Worm (Caenorhabditis elegans) whole organism, L4 larva: ENCODE measurements around the gene R08C7.8.

Experiments
- F26F4.8 ChIP-seq: fragments of 200-800 bp; sonication (Bioruptor generic); conservative IDR thresholded peaks from 2 replicates; pipeline ENCODE4 v1.3.6; 2022; ENCODE audit warnings: missing genetic modification characterization, missing compliant biosample characterization
- F37D6.2 ChIP-seq: sonication (generic microtip); optimal IDR thresholded peaks from 2 replicates; lab custom pipeline; 2016; ENCODE audit warnings: mild to moderate bottlenecking, missing genetic modification characterization, missing compliant biosample characterization
- T26A8.4 ChIP-seq: fragments of 200-800 bp; sonication (Bioruptor generic); IDR thresholded peaks from 2 replicates; pipeline ENCODE4 v1.3.6; 2022; ENCODE audit warnings: missing genetic modification characterization, missing compliant biosample characterization
- Y48G9A.11 ChIP-seq: fragments of 200-800 bp; sonication (Bioruptor generic); IDR thresholded peaks from 2 replicates; pipeline ENCODE4 v1.3.6; 2022; ENCODE audit warnings: missing genetic modification reagents, missing genetic modification characterization, missing compliant biosample characterization
- Y75B8A.6 ChIP-seq: fragments of 200-800 bp; sonication (Bioruptor generic); IDR thresholded peaks from 2 replicates; pipeline ENCODE4 v1.3.6; 2022; ENCODE audit warnings: missing genetic modification reagents, missing genetic modification characterization, missing compliant biosample characterization
- ZK337.2 ChIP-seq: fragments of 200-800 bp; sonication (Bioruptor generic); IDR thresholded peaks from 2 replicates; pipeline ENCODE4 v1.3.6; 2022; ENCODE audit warnings: missing genetic modification reagents, missing genetic modification characterization, missing compliant biosample characterization
- ZK546.5 ChIP-seq, 2 experiments: sonication (generic microtip); optimal IDR thresholded peaks; 2 replicates each; lab custom pipeline; 2017; ENCODE audit warnings: missing biosample characterization in 2 of 2, missing genetic modification characterization in 2 of 2
- aly-2 ChIP-seq: sonication (generic microtip); optimal IDR thresholded peaks from 2 replicates; lab custom pipeline; 2018; ENCODE audit warnings: missing biosample characterization, missing genetic modification characterization
- attf-4 ChIP-seq: sonication (generic microtip); optimal IDR thresholded peaks from 3 replicates; lab custom pipeline; 2017; ENCODE audit warnings: missing biosample characterization, missing genetic modification characterization
- ceh-28 ChIP-seq: fragments of 150-350 bp; optimal IDR thresholded peaks from 2 replicates; lab custom pipeline; 2014; ENCODE audit warnings: missing biosample characterization, missing genetic modification reagents, missing genetic modification characterization
- ceh-82 ChIP-seq: sonication (generic microtip); optimal IDR thresholded peaks from 2 replicates; lab custom pipeline; 2017; ENCODE audit warnings: missing biosample characterization, missing genetic modification characterization
- cey-2 ChIP-seq: sonication (generic microtip); optimal IDR thresholded peaks from 3 replicates; lab custom pipeline; 2017; ENCODE audit warnings: missing genetic modification characterization, mild to moderate bottlenecking, missing compliant biosample characterization, antibody characterized with exemption, borderline replicate concordance; ENCODE audit not compliant: insufficient read depth
- ctbp-1 ChIP-seq: fragments of 200-800 bp; sonication (Bioruptor generic); IDR thresholded peaks from 2 replicates; pipeline ENCODE4 v1.3.6; 2022; ENCODE audit warnings: missing genetic modification reagents, missing genetic modification characterization, missing compliant biosample characterization
- dmd-6 ChIP-seq: fragments of 200-800 bp; sonication (Bioruptor generic); IDR thresholded peaks from 2 replicates; pipeline ENCODE4 v1.3.6; 2022; ENCODE audit warnings: missing genetic modification reagents, missing genetic modification characterization, missing compliant biosample characterization
- dmd-8 ChIP-seq: fragments of 200-800 bp; sonication (Bioruptor generic); IDR thresholded peaks from 2 replicates; pipeline ENCODE4 v1.3.6; 2022; ENCODE audit warnings: missing genetic modification characterization, missing compliant biosample characterization
- dpl-1 ChIP-seq: fragments of 150-350 bp; optimal IDR thresholded peaks from 2 replicates; lab custom pipeline; 2014; ENCODE audit warnings: missing biosample characterization, missing genetic modification reagents, missing genetic modification characterization
- dve-1 ChIP-seq: sonication (generic microtip); optimal IDR thresholded peaks from 2 replicates; lab custom pipeline; 2017; ENCODE audit warnings: antibody characterized with exemption, mild to moderate bottlenecking, missing genetic modification characterization, missing compliant biosample characterization; ENCODE audit not compliant: insufficient read depth
- egl-43 ChIP-seq: fragments of 200-800 bp; sonication (Bioruptor generic); IDR thresholded peaks from 2 replicates; pipeline ENCODE4 v1.3.6; 2022; ENCODE audit warnings: missing genetic modification reagents, missing genetic modification characterization, missing compliant biosample characterization
- fkh-10 ChIP-seq: fragments of 150-350 bp; optimal IDR thresholded peaks from 2 replicates; lab custom pipeline; 2014; ENCODE audit warnings: missing biosample characterization, missing genetic modification reagents, missing genetic modification characterization
- fos-1 ChIP-seq: fragments of 150-350 bp; optimal IDR thresholded peaks from 2 replicates; lab custom pipeline; 2014; ENCODE audit warnings: missing biosample characterization, missing genetic modification characterization
- gei-8 ChIP-seq: fragments of 200-800 bp; sonication (Bioruptor generic); optimal IDR thresholded peaks from 2 replicates; lab custom pipeline; 2018; ENCODE audit warnings: mild to moderate bottlenecking, missing genetic modification characterization, missing compliant biosample characterization
- hif-1 ChIP-seq, 2 experiments: sonication (generic microtip); optimal IDR thresholded peaks; 2 replicates each; lab custom pipeline; 2016 to 2017; ENCODE audit warnings: missing compliant biosample characterization in 2 of 2, missing genetic modification characterization in 2 of 2, missing genetic modification reagents in 2 of 2, missing genotype in 2 of 2, mild to moderate bottlenecking in 1 of 2
- hlh-11 ChIP-seq: fragments of 200-800 bp; sonication (Bioruptor generic); optimal IDR thresholded peaks from 2 replicates; lab custom pipeline; 2018; ENCODE audit warnings: mild to moderate bottlenecking, missing genetic modification characterization, missing compliant biosample characterization
- hmg-1.1 ChIP-seq: fragments of 200-800 bp; sonication (Bioruptor generic); IDR thresholded peaks from 2 replicates; pipeline ENCODE4 v1.3.6; 2022; ENCODE audit warnings: missing genetic modification reagents, missing genetic modification characterization, missing compliant biosample characterization
- lim-7 ChIP-seq: fragments of 200-800 bp; sonication (Bioruptor generic); IDR thresholded peaks from 2 replicates; pipeline ENCODE4 v1.3.6; 2022; ENCODE audit warnings: missing genetic modification characterization, missing compliant biosample characterization
- lin-1 ChIP-seq: fragments of 200-800 bp; sonication (Bioruptor generic); IDR thresholded peaks from 2 replicates; pipeline ENCODE4 v1.3.6; 2022; ENCODE audit warnings: missing genetic modification reagents, missing genetic modification characterization, missing compliant biosample characterization
- lin-15B ChIP-seq: fragments of 150-350 bp; sonication (generic microtip); optimal IDR thresholded peaks from 3 replicates; lab custom pipeline; 2014; ENCODE audit warnings: missing biosample characterization, missing genetic modification characterization
- lin-39 ChIP-seq: fragments of 150-350 bp; optimal IDR thresholded peaks from 2 replicates; lab custom pipeline; 2014; ENCODE audit warnings: missing biosample characterization, missing genetic modification reagents, missing genetic modification characterization
- madf-5 ChIP-seq, 2 experiments: fragments of 200-800 bp; sonication (Bioruptor generic); IDR thresholded peaks; 2 replicates each; pipeline ENCODE4 v1.3.6; 2022; ENCODE audit warnings: missing compliant biosample characterization in 2 of 2, missing genetic modification characterization in 2 of 2
- madf-9 ChIP-seq: fragments of 200-800 bp; sonication (Bioruptor generic); conservative IDR thresholded peaks from 2 replicates; pipeline ENCODE4 v1.3.6; 2022; ENCODE audit warnings: missing genetic modification reagents, missing genetic modification characterization, missing compliant biosample characterization
- mdl-1 ChIP-seq, 2 experiments: fragments of 150-350 bp in 1 of 2; sonication (generic microtip) in 1 of 2; optimal IDR thresholded peaks; 2 replicates each; lab custom pipeline; 2014 to 2017; ENCODE audit warnings: missing biosample characterization in 2 of 2, missing genetic modification characterization in 2 of 2
- mdt-29 ChIP-seq: fragments of 200-800 bp; sonication (Bioruptor generic); IDR thresholded peaks from 2 replicates; pipeline ENCODE4 v1.3.6; 2022; ENCODE audit warnings: missing genetic modification reagents, missing genetic modification characterization, missing compliant biosample characterization
- mep-1 ChIP-seq: fragments of 150-350 bp; sonication (generic microtip); optimal IDR thresholded peaks from 3 replicates; lab custom pipeline; 2014; ENCODE audit warnings: missing biosample characterization, missing genetic modification characterization
- mes-2 ChIP-seq: sonication (generic microtip); optimal IDR thresholded peaks from 2 replicates; lab custom pipeline; 2016; ENCODE audit warnings: missing genotype, mild to moderate bottlenecking, missing genetic modification characterization, missing compliant biosample characterization; ENCODE audit not compliant: poor library complexity, severe bottlenecking
- mxl-2 ChIP-seq: fragments of 200-800 bp; sonication (Bioruptor generic); conservative IDR thresholded peaks from 2 replicates; pipeline ENCODE4 v1.3.6; 2022; ENCODE audit warnings: missing genetic modification reagents, missing genetic modification characterization, missing compliant biosample characterization
- mxl-3 ChIP-seq: fragments of 200-800 bp; sonication (Bioruptor generic); optimal IDR thresholded peaks from 2 replicates; lab custom pipeline; 2018; ENCODE audit warnings: mild to moderate bottlenecking, missing genetic modification characterization, missing compliant biosample characterization
- nhr-42 ChIP-seq: fragments of 200-800 bp; sonication (Bioruptor generic); IDR thresholded peaks from 2 replicates; pipeline ENCODE4 v1.3.6; 2022; ENCODE audit warnings: missing genetic modification characterization, missing compliant biosample characterization
- nhr-6 ChIP-seq: fragments of 150-350 bp; optimal IDR thresholded peaks from 2 replicates; lab custom pipeline; 2014; ENCODE audit warnings: missing biosample characterization, missing genetic modification characterization
- pha-4 ChIP-seq, 2 experiments: fragments of 150-350 bp in 1 of 2; fragments of 200-800 bp in 1 of 2; sonication (Bioruptor generic) in 1 of 2; IDR thresholded peaks in 1 of 2; optimal IDR thresholded peaks in 1 of 2; 2 replicates each; pipeline versions ENCODE4 v1.3.6 to Lab custom; 2014 to 2022; ENCODE audit warnings: missing genetic modification characterization in 2 of 2, missing genetic modification reagents in 2 of 2, missing biosample characterization in 1 of 2, missing compliant biosample characterization in 1 of 2
- rbr-2 ChIP-seq: sonication (generic microtip); optimal IDR thresholded peaks from 2 replicates; lab custom pipeline; 2016; ENCODE audit warnings: missing genotype, missing genetic modification characterization, missing compliant biosample characterization
- sdz-12 ChIP-seq: fragments of 200-800 bp; sonication (Bioruptor generic); optimal IDR thresholded peaks from 2 replicates; lab custom pipeline; 2018; ENCODE audit warnings: mild to moderate bottlenecking, missing genetic modification characterization, missing compliant biosample characterization
- set-16 ChIP-seq: fragments of 200-800 bp; sonication (Bioruptor generic); IDR thresholded peaks from 2 replicates; pipeline ENCODE4 v1.3.6; 2022; ENCODE audit warnings: missing genetic modification reagents, missing genetic modification characterization, missing compliant biosample characterization
- skn-1 ChIP-seq: fragments of 150-350 bp; optimal IDR thresholded peaks from 2 replicates; lab custom pipeline; 2014; ENCODE audit warnings: missing biosample characterization, missing genetic modification characterization
- snpc-4 ChIP-seq: fragments of 150-350 bp; optimal IDR thresholded peaks from 2 replicates; lab custom pipeline; 2014; ENCODE audit warnings: missing biosample characterization, missing genetic modification characterization
- spr-1 ChIP-seq: sonication (generic microtip); optimal IDR thresholded peaks from 2 replicates; lab custom pipeline; 2016; ENCODE audit warnings: mild to moderate bottlenecking, missing genetic modification characterization, missing compliant biosample characterization
- spr-3 ChIP-seq: fragments of 200-800 bp; sonication (Bioruptor generic); optimal IDR thresholded peaks from 2 replicates; lab custom pipeline; 2018; ENCODE audit warnings: mild to moderate bottlenecking, missing genetic modification characterization, missing compliant biosample characterization
- tag-97 ChIP-seq: fragments of 200-800 bp; sonication (Bioruptor generic); IDR thresholded peaks from 2 replicates; pipeline ENCODE4 v1.3.6; 2022; ENCODE audit warnings: missing genetic modification characterization, missing compliant biosample characterization
- unc-39 ChIP-seq: sonication (generic microtip); optimal IDR thresholded peaks from 2 replicates; lab custom pipeline; 2017; ENCODE audit warnings: missing biosample characterization, missing genetic modification characterization
- unc-62 ChIP-seq, 3 experiments: fragments of 150-350 bp in 1 of 3; sonication (generic microtip); optimal IDR thresholded peaks in 2 of 3; peaks in 1 of 3; 1 replicate in 1 of 3; 2 replicates in 2 of 3; lab custom pipeline; 2014 to 2017; ENCODE audit warnings: missing biosample characterization in 3 of 3, missing genetic modification characterization in 3 of 3, missing genetic modification reagents in 3 of 3, missing genotype in 1 of 3
- zag-1 ChIP-seq: fragments of 150-350 bp; optimal IDR thresholded peaks from 2 replicates; lab custom pipeline; 2014; ENCODE audit warnings: missing biosample characterization, missing genetic modification characterization

Gene R08C7.8

DNA sequence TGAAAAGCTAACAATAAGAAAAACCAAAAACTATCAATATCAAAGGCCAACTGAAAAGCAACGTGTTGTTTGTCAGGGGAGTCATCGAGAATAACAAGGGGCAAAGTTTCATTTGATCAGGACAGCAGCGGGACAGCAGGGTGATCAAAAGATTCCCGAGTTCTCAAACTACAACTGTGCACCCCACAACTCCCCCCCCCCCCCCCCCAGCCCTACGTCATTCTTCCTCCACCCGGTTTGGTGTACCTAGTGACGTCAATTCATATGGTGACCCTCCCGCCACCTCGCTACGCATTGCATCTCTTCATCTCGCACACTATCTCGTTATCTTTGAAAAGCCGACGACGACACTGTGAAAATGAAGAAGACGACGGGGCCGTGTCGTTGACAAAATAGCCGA, 39.4 kb upstream of the R08C7.8 start (continued):
- TF ChIP-seq egl-43 (GFP tag; lab: Robert Waterston, UW) (0 out of 2 replicates have a peak, but pooled peaks have one; percentile 41), mes-2 (no peak), unc-62 (GFP tag; optimal IDR thresholded peaks at IDR 0.05 in 1 of 2; lab: Kevin White, UChicago) (no peak), unc-62 (tag; optimal IDR thresholded peaks at IDR 0.05; lab: Kevin White, UChicago) (no peak), skn-1 (tag; lab: Kevin White, UChicago) (no peak), Y48G9A.11 (GFP tag; lab: Robert Waterston, UW) (0 out of 2 replicates have a peak, but pooled peaks have one; percentile 5), mxl-2 (no peak), hif-1 (tag; optimal IDR thresholded peaks at IDR 0.05; lab: Kevin White, UChicago) (peak in 1 of 2 experiments; percentile 16), Y75B8A.6 (GFP tag; lab: Robert Waterston, UW) (no peak), dmd-6 (GFP tag; lab: Robert Waterston, UW) (no peak), attf-4 (tag; lab: Kevin White, UChicago) (no peak), F26F4.8 (no peak), lin-1 (no peak), set-16 (GFP tag; lab: Robert Waterston, UW) (peak; percentile 65), dmd-8 (GFP tag; lab: Robert Waterston, UW) (no peak), zag-1 (tag; lab: Kevin White, UChicago) (no peak), lim-7 (GFP tag; lab: Robert Waterston, UW) (0 out of 2 replicates have a peak, but pooled peaks have one; percentile 27), snpc-4 (tag; lab: Kevin White, UChicago) (no peak), T26A8.4 (GFP tag; lab: Robert Waterston, UW) (peak; percentile 36; the same call in 1 of the 2 replicates), lin-39 (tag; lab: Kevin White, UChicago) (no peak), dpl-1 (no peak), nhr-42 (GFP tag; lab: Robert Waterston, UW) (no peak), fos-1 (no peak), unc-39 (tag; lab: Kevin White, UChicago) (no peak), fkh-10 (GFP tag; lab: Kevin White, UChicago) (no peak), lin-15B (no peak), mdl-1 (tag; optimal IDR thresholded peaks at IDR 0.05; lab: Kevin White, UChicago) (no peak), gei-8 (GFP tag; lab: Kevin White, UChicago) (no peak), F37D6.2 (no peak), rbr-2 (tag; lab: Kevin White, UChicago) (no peak), ceh-28 (tag; lab: Kevin White, UChicago) (no peak), pha-4 (GFP tag; IDR thresholded peaks at IDR 0.05; lab: Robert Waterston, UW) (peak; percentile 9; the same call in 1 of the 2 replicates), pha-4 (tag; optimal IDR thresholded peaks at IDR 0.05; lab: Kevin White, UChicago) (no peak), hmg-1.1 (GFP tag; lab: Robert Waterston, UW) (0 out of 2 replicates have a peak, but pooled peaks have one; percentile 13), madf-9 (GFP tag; lab: Robert Waterston, UW) (0 out of 2 replicates have a peak, but pooled peaks have one; percentile 25), aly-2 (tag; lab: Kevin White, UChicago) (no peak), mxl-3 (peak; percentile 24), spr-3 (GFP tag; lab: Kevin White, UChicago) (no peak), spr-1 (tag; lab: Kevin White, UChicago) (no peak), tag-97 (GFP tag; lab: Robert Waterston, UW) (no peak), madf-5 (GFP tag; IDR thresholded peaks at IDR 0.05; lab: Robert Waterston, UW) (no peak), mdt-29 (GFP tag; lab: Robert Waterston, UW) (peak; percentile 28; the same call in 1 of the 2 replicates), sdz-12 (GFP tag; lab: Kevin White, UChicago) (peak; percentile 45), ceh-82 (tag; lab: Kevin White, UChicago) (no peak), cey-2 (no peak), nhr-6 (tag; lab: Kevin White, UChicago) (no peak), hlh-11 (tag; lab: Kevin White, UChicago) (peak; percentile 58), mep-1 (tag; lab: Kevin White, UChicago) (no peak), dve-1 (tag; lab: Kevin White, UChicago) (no peak), ZK337.2 (GFP tag; lab: Robert Waterston, UW) (no peak), ctbp-1 (GFP tag; lab: Robert Waterston, UW) (0 out of 2 replicates have a peak, but pooled peaks have one; percentile 32), ZK546.5 (tag; optimal IDR thresholded peaks at IDR 0.05; lab: Kevin White, UChicago) (no peak)
